Fruit fly (Drosophila melanogaster) whole organism: ENCODE data around the gene Mo25.
"Not testable (repeated sequence)": the region's sequence is repeated elsewhere in the genome, so short reads cannot be mapped to it uniquely, and the experiment has no call there.

Experiments used
- CG8478 ChIP-seq: fragments of >200 bp; optimal IDR thresholded peaks from 2 replicates; lab custom pipeline; 2018; ENCODE audit warnings: inconsistent platforms
- Dll ChIP-seq: fragments of >200 bp; optimal IDR thresholded peaks from 2 replicates; lab custom pipeline; 2017
- EcR ChIP-seq, 2 experiments: fragments of >200 bp; optimal IDR thresholded peaks; 2 replicates each; lab custom pipeline; 2017; ENCODE audit warnings: missing biosample characterization in 2 of 2, missing genetic modification characterization in 2 of 2, missing genetic modification reagents in 2 of 2
- pan ChIP-seq: fragments of >200 bp; optimal IDR thresholded peaks from 2 replicates; lab custom pipeline; 2017
- psq ChIP-seq: fragments of >200 bp; optimal IDR thresholded peaks from 2 replicates; lab custom pipeline; 2017
- usp ChIP-seq: fragments of >200 bp; optimal IDR thresholded peaks from 2 replicates; lab custom pipeline; 2017; ENCODE audit warnings: missing biosample characterization, missing genetic modification characterization, mixed read lengths

Gene Mo25

dm6 chr3L:16584074-16584578 is 31.1 kb downstream of the Mo25 start, which contains the start of gene UQCR-C2:
Gene UQCR-C2 (plus strand): TSS chr3L:16584124.
- TF ChIP-seq CG8478 (lab: Kevin White, UChicago) (no peak), Dll (lab: Kevin White, UChicago) (no peak), pan (lab: Kevin White, UChicago) (no peak), usp (no peak), EcR (GFP tag; optimal IDR thresholded peaks at IDR 0.05; lab: Kevin White, UChicago) (no peak), psq (lab: Kevin White, UChicago) (no peak)

- no peak for TF ChIP-seq CG8478 (lab: Kevin White, UChicago)
- no peak for TF ChIP-seq pan (lab: Kevin White, UChicago)
- no peak for TF ChIP-seq Dll (lab: Kevin White, UChicago)
- TF ChIP-seq usp = no peak
- TF ChIP-seq EcR (GFP tag; optimal IDR thresholded peaks at IDR 0.05; lab: Kevin White, UChicago) = no peak
- no peak for TF ChIP-seq psq (lab: Kevin White, UChicago)
These were observed 32.5 kb downstream of the Mo25 start, which contains the start of gene Rpn12 for dm6 chr3L:16582678-16583315. Gene Rpn12 (plus strand): TSS chr3L:16583028.

dm6 chr3L:16581201-16581705 is 34.0 kb downstream of the Mo25 start, which contains the start of gene Smn:
Gene Smn (minus strand): TSS chr3L:16581547.
- no peak for TF ChIP-seq usp
- TF ChIP-seq CG8478 (lab: Kevin White, UChicago) = no peak
- TF ChIP-seq EcR (GFP tag; optimal IDR thresholded peaks at IDR 0.05; lab: Kevin White, UChicago) = no peak
- no peak for TF ChIP-seq Dll (lab: Kevin White, UChicago)
- no peak for TF ChIP-seq pan (lab: Kevin White, UChicago)
- no peak for TF ChIP-seq psq (lab: Kevin White, UChicago)

dm6 chr3L:16580049-16580448 is 35.2 kb downstream of the Mo25 start, which contains the start of gene nxf2:
Gene nxf2 (minus strand): TSS chr3L:16580306.
- no peak for TF ChIP-seq usp
- TF ChIP-seq CG8478 (lab: Kevin White, UChicago) = no peak
- TF ChIP-seq psq (lab: Kevin White, UChicago) = no peak

dm6 chr3L:16574307-16574946 is 40.8 kb downstream of the Mo25 start, which contains the start of gene mbf1:
Gene mbf1 (plus strand): TSS chr3L:16574436.
- TF ChIP-seq CG8478 (lab: Kevin White, UChicago) (no peak), psq (lab: Kevin White, UChicago) (no peak), pan (lab: Kevin White, UChicago) (no peak), usp (no peak), EcR (GFP tag; optimal IDR thresholded peaks at IDR 0.05; lab: Kevin White, UChicago) (no peak), Dll (lab: Kevin White, UChicago) (no peak)

- not testable (repeated sequence) for TF ChIP-seq CG8478, pan, Dll (lab: Kevin White, UChicago)
These were observed 42.0 kb downstream of the Mo25 start, which contains the start of gene Mipp1 for dm6 chr3L:16573234-16573633. Gene Mipp1 (minus strand): TSS chr3L:16573334.

dm6 chr3L:16572208-16572607 is 43.1 kb downstream of the Mo25 start:
- TF ChIP-seq EcR (GFP tag; optimal IDR thresholded peaks at IDR 0.05; lab: Kevin White, UChicago) (no peak), usp (no peak), pan (lab: Kevin White, UChicago) (no peak), CG8478 (lab: Kevin White, UChicago) (no peak)

dm6 chr3L:16571739-16572063 is 43.6 kb downstream of the Mo25 start:
- TF ChIP-seq psq (lab: Kevin White, UChicago) (no peak), usp (no peak), pan (lab: Kevin White, UChicago) (no peak), Dll (lab: Kevin White, UChicago) (no peak), CG8478 (lab: Kevin White, UChicago) (no peak), EcR (GFP tag; optimal IDR thresholded peaks at IDR 0.05; lab: Kevin White, UChicago) (no peak)

- TF ChIP-seq pan (lab: Kevin White, UChicago) (no peak), EcR (GFP tag; optimal IDR thresholded peaks at IDR 0.05; lab: Kevin White, UChicago) (no peak), CG8478 (lab: Kevin White, UChicago) (no peak), Dll (lab: Kevin White, UChicago) (no peak), usp (no peak)
These were observed 44.1 kb downstream of the Mo25 start for dm6 chr3L:16571014-16571738.

dm6 chr3L:16569456-16569855 is 45.8 kb downstream of the Mo25 start:
- TF ChIP-seq pan (lab: Kevin White, UChicago) (no peak), Dll (lab: Kevin White, UChicago) (no peak), usp (no peak), EcR (GFP tag; optimal IDR thresholded peaks at IDR 0.05; lab: Kevin White, UChicago) (no peak)

dm6 chr3L:16567495-16567894 is 47.8 kb downstream of the Mo25 start:
- TF ChIP-seq psq (lab: Kevin White, UChicago) (no peak), pan (lab: Kevin White, UChicago) (no peak), Dll (lab: Kevin White, UChicago) (no peak), CG8478 (lab: Kevin White, UChicago) (no peak), EcR (GFP tag; optimal IDR thresholded peaks at IDR 0.05; lab: Kevin White, UChicago) (no peak), usp (no peak)
